Fruit fly (Drosophila melanogaster) whole organism, embryonic: ENCODE measurements around the gene CG31459.

Experiments used
- Adf1 ChIP-seq: fragments of 200-800 bp; sonication (Bioruptor generic); IDR thresholded peaks from 2 replicates; pipeline ENCODE4 v1.3.6; 2022; ENCODE audit warnings: missing biosample characterization, missing genetic modification characterization
- B-H1 ChIP-seq: fragments of 200-800 bp; sonication (Bioruptor generic); IDR thresholded peaks from 3 replicates; pipeline ENCODE4 v1.3.6; 2022; ENCODE audit warnings: missing biosample characterization, missing genetic modification characterization
- CG11398 ChIP-seq: fragments of 200-800 bp; sonication (Bioruptor generic); optimal IDR thresholded peaks from 2 replicates; lab custom pipeline; 2016; ENCODE audit warnings: missing biosample characterization, missing genetic modification characterization
- CG12659 ChIP-seq: fragments of 200-800 bp; sonication (Bioruptor generic); optimal IDR thresholded peaks from 3 replicates; lab custom pipeline; 2017; ENCODE audit warnings: mild to moderate bottlenecking, missing biosample characterization, missing genetic modification reagents, missing genetic modification characterization
- CG12942 ChIP-seq: fragments of 200-800 bp; sonication (Bioruptor generic); optimal IDR thresholded peaks from 3 replicates; lab custom pipeline; 2016; ENCODE audit warnings: missing biosample characterization, missing genetic modification characterization
- CG13296 ChIP-seq: fragments of 200-800 bp; sonication (Bioruptor generic); optimal IDR thresholded peaks from 3 replicates; lab custom pipeline; 2018; ENCODE audit warnings: missing biosample characterization, mild to moderate bottlenecking, missing genetic modification characterization
- CG16813 ChIP-seq: fragments of 200-800 bp; sonication (Bioruptor generic); IDR thresholded peaks from 3 replicates; pipeline ENCODE4 v1.3.6; 2022; ENCODE audit warnings: missing biosample characterization, missing genetic modification characterization; ENCODE audit not compliant: partially characterized antibody
- CG17186 ChIP-seq: fragments of 200-800 bp; sonication (Bioruptor generic); optimal IDR thresholded peaks from 3 replicates; lab custom pipeline; 2017; ENCODE audit warnings: missing biosample characterization, missing genetic modification reagents, missing genetic modification characterization
- CG17802 ChIP-seq: fragments of 200-800 bp; sonication (Bioruptor generic); optimal IDR thresholded peaks from 2 replicates; lab custom pipeline; 2018; ENCODE audit warnings: missing biosample characterization, mild to moderate bottlenecking, missing genetic modification characterization, moderate library complexity
- CG18599 ChIP-seq: fragments of 200-800 bp; sonication (Bioruptor generic); optimal IDR thresholded peaks from 3 replicates; lab custom pipeline; 2017; ENCODE audit warnings: missing biosample characterization, missing genetic modification characterization, mild to moderate bottlenecking, moderate library complexity, missing genetic modification reagents
- CG34422 ChIP-seq: fragments of 200-800 bp; sonication (Bioruptor generic); IDR thresholded peaks from 3 replicates; pipeline ENCODE4 v1.3.6; 2022; ENCODE audit warnings: missing biosample characterization, missing genetic modification characterization
- CG42726 ChIP-seq: fragments of 200-800 bp; sonication (Bioruptor generic); IDR thresholded peaks from 2 replicates; pipeline ENCODE4 v1.3.6; 2022; ENCODE audit warnings: missing biosample characterization, missing genetic modification characterization; ENCODE audit not compliant: partially characterized antibody
- CG4282 ChIP-seq: fragments of 200-800 bp; sonication (Bioruptor generic); optimal IDR thresholded peaks from 2 replicates; lab custom pipeline; 2016; ENCODE audit warnings: missing biosample characterization, missing genetic modification characterization
- CG6272 ChIP-seq: fragments of 200-800 bp; sonication (Bioruptor generic); IDR thresholded peaks from 2 replicates; pipeline ENCODE4 v1.3.6; 2022; ENCODE audit warnings: missing biosample characterization, missing genetic modification characterization
- CG6765 ChIP-seq: fragments of 200-800 bp; sonication (Bioruptor generic); optimal IDR thresholded peaks from 3 replicates; lab custom pipeline; 2017; ENCODE audit warnings: missing biosample characterization, mild to moderate bottlenecking, missing genetic modification characterization
- CG7556 ChIP-seq: fragments of 200-800 bp; sonication (Bioruptor generic); optimal IDR thresholded peaks from 2 replicates; lab custom pipeline; 2017; ENCODE audit warnings: missing biosample characterization, mild to moderate bottlenecking, missing genetic modification characterization
- CG8765 ChIP-seq: fragments of 200-800 bp; sonication (Bioruptor generic); IDR thresholded peaks from 2 replicates; pipeline ENCODE4 v1.3.6; 2022; ENCODE audit warnings: missing biosample characterization, missing genetic modification characterization
- CoRest ChIP-seq: fragments of 200-800 bp; sonication (Bioruptor generic); optimal IDR thresholded peaks from 3 replicates; lab custom pipeline; 2018; ENCODE audit warnings: missing biosample characterization, mild to moderate bottlenecking, missing genetic modification characterization, moderate library complexity
- CrebB ChIP-seq: fragments of 200-800 bp; sonication (Bioruptor generic); optimal IDR thresholded peaks from 3 replicates; lab custom pipeline; 2018; ENCODE audit warnings: missing biosample characterization, mild to moderate bottlenecking, missing genetic modification characterization
- Dp ChIP-seq: fragments of 200-800 bp; sonication (Bioruptor generic); optimal IDR thresholded peaks from 2 replicates; lab custom pipeline; 2018; ENCODE audit warnings: missing biosample characterization, mild to moderate bottlenecking, missing genetic modification characterization, moderate library complexity
- Fer1 ChIP-seq: fragments of 200-800 bp; sonication (Bioruptor generic); optimal IDR thresholded peaks from 2 replicates; lab custom pipeline; 2017; ENCODE audit warnings: missing biosample characterization, mild to moderate bottlenecking, missing genetic modification characterization
- Hr39 ChIP-seq: fragments of >200 bp; optimal IDR thresholded peaks from 2 replicates; lab custom pipeline; 2017
- Lhr ChIP-seq: fragments of 200-800 bp; sonication (Bioruptor generic); optimal IDR thresholded peaks from 3 replicates; lab custom pipeline; 2017; ENCODE audit warnings: mild to moderate bottlenecking, missing biosample characterization, missing genetic modification reagents, missing genetic modification characterization
- Mes4 ChIP-seq: fragments of 200-800 bp; sonication (Bioruptor generic); optimal IDR thresholded peaks from 2 replicates; lab custom pipeline; 2016; ENCODE audit warnings: missing biosample characterization, missing genetic modification characterization
- NK7.1 ChIP-seq: fragments of 200-800 bp; sonication (Bioruptor generic); optimal IDR thresholded peaks from 3 replicates; lab custom pipeline; 2016; ENCODE audit warnings: missing biosample characterization, missing genetic modification characterization
- Pdp1 ChIP-seq, 2 experiments: fragments of 200-800 bp; sonication (Bioruptor generic); optimal IDR thresholded peaks; 3 replicates each; lab custom pipeline; 2016; ENCODE audit warnings: missing biosample characterization in 2 of 2, missing genetic modification characterization in 2 of 2, mild to moderate bottlenecking in 1 of 2, moderate library complexity in 1 of 2
- Ssrp ChIP-seq: fragments of 200-800 bp; sonication (Bioruptor generic); optimal IDR thresholded peaks from 2 replicates; lab custom pipeline; 2018; ENCODE audit warnings: missing biosample characterization, mild to moderate bottlenecking, missing genetic modification characterization, moderate library complexity
- aop ChIP-seq: fragments of 200-800 bp; sonication (Bioruptor generic); IDR thresholded peaks from 2 replicates; pipeline ENCODE4 v1.3.6; 2022; ENCODE audit warnings: missing biosample characterization, missing genetic modification characterization
- ara ChIP-seq: fragments of 200-800 bp; sonication (Bioruptor generic); IDR thresholded peaks from 2 replicates; pipeline ENCODE4 v1.3.6; 2022; ENCODE audit warnings: missing biosample characterization, missing genetic modification characterization
- ase ChIP-seq: fragments of 200-800 bp; sonication (Bioruptor generic); IDR thresholded peaks from 3 replicates; pipeline ENCODE4 v1.3.6; 2022; ENCODE audit warnings: missing biosample characterization, missing genetic modification characterization
- caup ChIP-seq: fragments of 200-800 bp; sonication (Bioruptor generic); optimal IDR thresholded peaks from 3 replicates; lab custom pipeline; 2017; ENCODE audit warnings: missing biosample characterization, mild to moderate bottlenecking, missing genetic modification characterization, moderate library complexity; ENCODE audit not compliant: severe bottlenecking
- chif ChIP-seq, 2 experiments: fragments of 200-800 bp; sonication (Bioruptor generic); optimal IDR thresholded peaks; 3 replicates each; lab custom pipeline; 2016; ENCODE audit warnings: missing biosample characterization in 2 of 2, missing genetic modification characterization in 2 of 2
- dpn ChIP-seq, 2 experiments: fragments of 200-800 bp; sonication (Bioruptor generic); optimal IDR thresholded peaks; 3 replicates each; lab custom pipeline; 2016; ENCODE audit warnings: missing biosample characterization in 2 of 2, missing genetic modification characterization in 2 of 2
- gce ChIP-seq: fragments of 200-800 bp; sonication (Bioruptor generic); IDR thresholded peaks from 3 replicates; pipeline ENCODE4 v1.3.6; 2022; ENCODE audit warnings: missing biosample characterization, missing genetic modification characterization
- gcm2 ChIP-seq: fragments of 200-800 bp; sonication (Bioruptor generic); optimal IDR thresholded peaks from 2 replicates; lab custom pipeline; 2016; ENCODE audit warnings: missing biosample characterization, missing genetic modification characterization
- hth ChIP-seq: fragments of >200 bp; optimal IDR thresholded peaks from 2 replicates; lab custom pipeline; 2017; ENCODE audit warnings: inconsistent platforms
- kay ChIP-seq: fragments of 200-800 bp; sonication (Bioruptor generic); optimal IDR thresholded peaks from 2 replicates; lab custom pipeline; 2016; ENCODE audit warnings: missing biosample characterization, missing genetic modification characterization
- knrl ChIP-seq: fragments of 200-800 bp; sonication (Bioruptor generic); IDR thresholded peaks from 3 replicates; pipeline ENCODE4 v1.3.6; 2022; ENCODE audit warnings: missing biosample characterization, missing genetic modification characterization; ENCODE audit not compliant: partially characterized antibody
- lab ChIP-seq: fragments of 200-800 bp; sonication (Bioruptor generic); optimal IDR thresholded peaks from 3 replicates; lab custom pipeline; 2017; ENCODE audit warnings: missing biosample characterization, missing genetic modification characterization, mild to moderate bottlenecking, moderate library complexity, missing genetic modification reagents
- odd ChIP-seq: fragments of 200-800 bp; sonication (Bioruptor generic); optimal IDR thresholded peaks from 2 replicates; lab custom pipeline; 2017; ENCODE audit warnings: missing biosample characterization, mild to moderate bottlenecking, missing genetic modification characterization
- pan ChIP-seq, 4 experiments: fragments of >200 bp in 3 of 4; fragments of 200-800 bp in 1 of 4; sonication (Bioruptor generic) in 1 of 4; optimal IDR thresholded peaks in 3 of 4; IDR thresholded peaks in 1 of 4; 2 replicates each; pipeline versions ENCODE4 v1.3.6 to Lab custom; 2017 to 2022; ENCODE audit warnings: missing biosample characterization in 2 of 4, missing genetic modification characterization in 2 of 4, mixed read lengths in 1 of 4
- sd ChIP-seq: fragments of 200-800 bp; sonication (Bioruptor generic); optimal IDR thresholded peaks from 3 replicates; lab custom pipeline; 2018; ENCODE audit warnings: missing biosample characterization, mild to moderate bottlenecking, missing genetic modification characterization, moderate library complexity
- slou ChIP-seq: fragments of 200-800 bp; sonication (Bioruptor generic); optimal IDR thresholded peaks from 3 replicates; lab custom pipeline; 2016; ENCODE audit warnings: missing biosample characterization, missing genetic modification characterization
- sna ChIP-seq: fragments of 200-800 bp; sonication (Bioruptor generic); IDR thresholded peaks from 2 replicates; pipeline ENCODE4 v1.3.6; 2022; ENCODE audit warnings: missing biosample characterization, missing genetic modification characterization; ENCODE audit not compliant: partially characterized antibody
- so ChIP-seq: fragments of 200-800 bp; sonication (Bioruptor generic); IDR thresholded peaks from 3 replicates; pipeline ENCODE4 v1.3.6; 2022; ENCODE audit warnings: missing biosample characterization, missing genetic modification characterization
- tx ChIP-seq: fragments of 200-800 bp; sonication (Bioruptor generic); optimal IDR thresholded peaks from 2 replicates; lab custom pipeline; 2016; ENCODE audit warnings: missing biosample characterization, missing genetic modification characterization

CG31459 gene

DNA sequence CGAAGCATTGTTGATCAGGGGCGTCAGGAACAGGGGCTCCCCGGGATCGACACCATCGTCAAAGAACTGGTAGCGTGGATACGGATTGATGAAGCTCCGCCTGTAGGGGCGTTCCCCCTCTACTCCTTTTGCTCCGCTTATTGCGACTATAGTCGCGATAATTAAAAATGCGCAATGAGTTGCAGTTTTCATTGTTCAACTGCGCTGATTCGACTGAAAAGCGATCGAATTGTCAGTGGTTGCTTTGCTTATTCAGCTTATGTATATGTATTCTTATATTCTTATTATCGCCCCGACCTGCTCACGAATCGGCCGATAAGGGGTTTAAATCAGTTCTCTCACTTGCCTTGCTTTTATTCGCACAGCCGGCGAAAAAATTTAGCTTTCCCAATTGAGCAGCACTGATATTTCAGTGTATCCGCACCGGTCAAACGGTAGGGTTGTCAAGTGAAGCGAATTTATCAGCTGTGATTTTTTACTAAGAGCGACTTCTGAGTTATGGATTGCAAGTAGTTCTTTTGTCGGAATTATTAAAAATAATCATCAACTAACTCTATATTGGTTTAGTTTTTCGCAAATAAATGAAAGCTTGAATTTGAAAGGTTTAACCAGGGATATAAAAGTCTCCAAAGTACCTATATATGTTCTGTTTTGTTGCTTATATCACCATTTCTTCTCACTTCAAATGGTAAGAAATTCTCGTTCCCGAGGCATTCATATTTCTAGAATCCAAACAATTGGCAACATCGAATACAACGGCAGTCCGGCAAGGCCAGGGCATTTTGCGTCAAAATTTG lies 23.5 kb downstream of the CG31459 start, which contains the start of the genes CG4572 and CG4686 (continued):
- TF ChIP-seq Dp (GFP tag; lab: Kevin White, UChicago) (peak; percentile 28), CG7556 (GFP tag; lab: Kevin White, UChicago) (peak; percentile 70), ase (peak; percentile 65), CG6765 (GFP tag; lab: Kevin White, UChicago) (peak; percentile 42), sd (tag; lab: Kevin White, UChicago) (no peak), Lhr (GFP tag; lab: Kevin White, UChicago) (peak; percentile 48), hth (lab: Kevin White, UChicago) (no peak), Ssrp (tag; lab: Kevin White, UChicago) (peak; percentile 65), CG34422 (GFP tag; lab: Robert Waterston, UW) (peak; percentile 85), ara (GFP tag; lab: Robert Waterston, UW) (0 out of 2 replicates have a peak, but pooled peaks have one; percentile 46)

DNA sequence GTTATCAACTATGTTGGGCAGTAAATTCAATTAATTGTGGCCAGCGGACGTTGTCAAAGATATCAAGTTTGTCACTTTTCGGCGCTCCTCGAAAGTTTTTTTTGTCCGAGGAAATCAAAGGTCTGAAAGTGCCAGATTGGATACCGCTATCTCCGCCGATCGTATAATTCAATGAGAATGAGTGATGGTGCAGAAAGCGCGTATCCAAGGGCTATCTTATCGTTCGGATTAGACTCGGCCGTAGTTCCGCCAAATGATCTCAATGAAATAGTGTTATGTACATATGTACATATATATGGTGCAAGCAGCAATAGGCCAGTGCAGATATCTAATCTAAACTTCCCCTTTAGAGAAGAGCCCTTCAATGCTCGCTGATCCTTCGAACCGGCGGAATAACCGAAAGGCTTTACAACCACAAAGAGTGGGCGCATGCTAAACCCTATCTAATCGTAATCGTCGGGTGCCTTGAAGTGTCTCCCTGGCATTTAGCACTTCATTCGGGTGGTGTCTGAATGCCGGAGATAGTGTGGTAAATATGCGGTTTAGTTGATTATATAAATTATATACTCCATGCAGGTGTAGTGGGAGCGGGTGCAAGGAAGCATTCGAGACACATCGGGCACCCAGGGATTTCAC lies 32.6 kb downstream of the CG31459 start:
- TF ChIP-seq CG12942 (GFP tag; lab: Kevin White, UChicago) (no peak), chif (GFP tag; optimal IDR thresholded peaks at IDR 0.05; lab: Kevin White, UChicago) (no peak), kay (no peak), CG17802 (tag; lab: Kevin White, UChicago) (no peak), aop (GFP tag; lab: Robert Waterston, UW) (no peak), so (GFP tag; lab: Robert Waterston, UW) (no peak), CG6765 (GFP tag; lab: Kevin White, UChicago) (no peak), B-H1 (GFP tag; lab: Robert Waterston, UW) (no peak), hth (lab: Kevin White, UChicago) (no peak), CG4282 (GFP tag; lab: Kevin White, UChicago) (no peak), knrl (GFP tag; lab: Robert Waterston, UW) (no peak), CG11398 (GFP tag; lab: Kevin White, UChicago) (no peak), gce (GFP tag; lab: Robert Waterston, UW) (no peak), Hr39 (no peak), Fer1 (peak; percentile 56), CG16813 (GFP tag; lab: Robert Waterston, UW) (no peak), sna (GFP tag; lab: Robert Waterston, UW) (no peak), CoRest (tag; lab: Kevin White, UChicago) (no peak), lab (GFP tag; lab: Kevin White, UChicago) (peak; percentile 43), Adf1 (GFP tag; lab: Robert Waterston, UW) (no peak), CG42726 (GFP tag; lab: Robert Waterston, UW) (no peak), tx (GFP tag; lab: Kevin White, UChicago) (no peak), caup (GFP tag; lab: Kevin White, UChicago) (no peak), CG6272 (no peak), CrebB (tag; lab: Kevin White, UChicago) (peak; percentile 5), CG17186 (no peak), NK7.1 (no peak), CG13296 (GFP tag; lab: Kevin White, UChicago) (peak; percentile 49), dpn (GFP tag; optimal IDR thresholded peaks at IDR 0.05; lab: Kevin White, UChicago) (no peak), Mes4 (GFP tag; lab: Kevin White, UChicago) (no peak), pan (optimal IDR thresholded peaks at IDR 0.05; lab: Kevin White, UChicago) (no peak), pan (GFP tag; optimal IDR thresholded peaks at IDR 0.05 in 1 of 2, IDR thresholded peaks at IDR 0.05 in 1 of 2) (no peak), odd (peak; percentile 42), Pdp1 (GFP tag; optimal IDR thresholded peaks at IDR 0.05; lab: Kevin White, UChicago) (peak in 1 of 2 experiments; percentile 11), gcm2 (GFP tag; lab: Kevin White, UChicago) (no peak), CG8765 (GFP tag; lab: Robert Waterston, UW) (no peak), CG18599 (GFP tag; lab: Kevin White, UChicago) (peak; percentile 4), CG12659 (GFP tag; lab: Kevin White, UChicago) (no peak), slou (GFP tag; lab: Kevin White, UChicago) (no peak)
